Worm (Caenorhabditis elegans) whole organism, L1 larva: ENCODE results near the gene col-154.
"Not testable (repeated sequence)": the region's sequence is repeated elsewhere in the genome, so short reads cannot be mapped to it uniquely, and the experiment has no call there.

Experiments used
- elt-3 ChIP-seq, 6 experiments: fragments of 150-350 bp in 1 of 6; sonication (generic microtip); optimal IDR thresholded peaks; 2 replicates each; lab custom pipeline; 2017 to 2018; ENCODE audit warnings: missing biosample characterization in 6 of 6, missing genetic modification characterization in 6 of 6, inconsistent platforms in 1 of 6
- nhr-28 ChIP-seq: fragments of 150-350 bp; optimal IDR thresholded peaks from 2 replicates; lab custom pipeline; 2014; ENCODE audit warnings: missing biosample characterization, missing genetic modification characterization
- ztf-11 ChIP-seq, 2 experiments: sonication (generic microtip); optimal IDR thresholded peaks; 2 replicates each; lab custom pipeline; 2016 to 2017; ENCODE audit warnings: missing genetic modification characterization in 2 of 2, missing biosample characterization in 1 of 2, missing compliant biosample characterization in 1 of 2

DNA sequence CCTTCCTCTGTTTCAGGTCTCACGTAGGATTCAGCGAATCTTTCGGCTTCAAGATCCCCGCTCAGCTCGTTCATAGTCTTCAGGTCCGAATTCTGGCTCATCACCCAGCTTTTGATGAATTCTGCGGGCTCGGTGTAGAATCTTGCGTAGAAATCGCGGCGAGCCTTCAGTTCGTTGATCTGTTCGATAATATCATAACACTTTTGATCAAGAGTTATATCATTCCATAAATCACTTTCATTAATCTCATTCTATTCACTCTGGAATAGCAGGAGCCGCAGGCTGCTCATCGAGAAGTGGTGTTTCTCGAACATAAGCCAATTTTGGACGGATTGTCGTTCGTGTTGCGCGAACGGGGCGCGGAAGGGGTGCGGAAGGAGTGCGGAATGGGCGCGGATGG is 9.9 kb downstream of the col-154 start, which contains the start of gene K03B8.4:
- TF ChIP-seq ztf-11 (tag; optimal IDR thresholded peaks at IDR 0.05; lab: Kevin White, UChicago); nhr-28 (tag; lab: Kevin White, UChicago); elt-3 (tag; optimal IDR thresholded peaks at IDR 0.05; lab: Kevin White, UChicago): not testable (repeated sequence)
